Worm (Caenorhabditis elegans): ENCODE measurements around the gene B0238.9.

- no peak for TF ChIP-seq lin-54 (GFP tag; optimal IDR thresholded peaks at IDR 0.05)
- TF ChIP-seq dpl-1 (GFP tag; optimal IDR thresholded peaks at IDR 0.05) = no peak
- TF ChIP-seq ama-1 (optimal IDR thresholded peaks at IDR 0.05) = no peak
- TF ChIP-seq ama-1 (GFP tag; optimal IDR thresholded peaks at IDR 0.05) = no peak
Observed at ce11 chrV:5228513-5228912, 49.4 kb downstream of the B0238.9 start.
